Fruit fly (Drosophila melanogaster) whole organism, adult: Measurements from ENCODE around the gene Trm1.

Experiments used
- CG11617 ChIP-seq: fragments of 200-800 bp; sonication (Bioruptor generic); optimal IDR thresholded peaks from 2 replicates; lab custom pipeline; 2017; ENCODE audit warnings: mild to moderate bottlenecking, missing biosample characterization, missing genetic modification reagents, missing genetic modification characterization
- CG1620 ChIP-seq: fragments of 200-800 bp; sonication (Bioruptor generic); optimal IDR thresholded peaks from 2 replicates; lab custom pipeline; 2016; ENCODE audit warnings: missing biosample characterization, missing genetic modification characterization
- kay ChIP-seq: fragments of 200-800 bp; sonication (Bioruptor generic); peaks from one replicate; lab custom pipeline; 2016; ENCODE audit warnings: missing biosample characterization, missing genetic modification characterization, borderline replicate concordance
- pad ChIP-seq: fragments of 200-800 bp; sonication (Bioruptor generic); optimal IDR thresholded peaks from 3 replicates; lab custom pipeline; 2017; ENCODE audit warnings: missing biosample characterization, missing genetic modification characterization, mild to moderate bottlenecking, moderate library complexity, missing genetic modification reagents

DNA sequence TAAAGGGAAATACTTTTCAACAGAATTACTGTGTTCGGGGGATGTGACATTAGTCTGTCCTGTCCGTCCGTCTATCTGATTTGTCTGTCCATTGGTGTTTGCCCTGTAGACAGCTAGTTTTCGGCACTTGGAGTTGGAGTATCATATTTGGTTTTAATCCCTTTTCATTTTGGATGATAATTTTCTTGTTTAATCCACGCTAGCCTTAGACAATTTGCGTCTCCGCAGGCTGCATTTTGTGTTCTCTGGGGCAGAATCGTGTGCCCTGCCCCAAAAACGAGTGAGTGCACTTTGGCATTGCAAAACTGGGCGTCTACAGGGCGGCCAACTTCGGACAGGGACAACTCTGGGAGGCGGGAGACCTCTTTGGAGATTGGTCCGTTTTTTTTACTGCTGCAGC is 27.9 kb downstream of the Trm1 start:
- TF ChIP-seq pad (GFP tag; lab: Kevin White, UChicago) (no peak), CG1620 (GFP tag; lab: Kevin White, UChicago) (no peak), kay (GFP tag; lab: Kevin White, UChicago) (no peak), CG11617 (no peak)
